Worm (Caenorhabditis elegans) whole organism, late embryonic: ENCODE measurements around the gene npp-15.

ENCODE experiments used
- K02D7.2 ChIP-seq: sonication (generic microtip); optimal IDR thresholded peaks from 2 replicates; lab custom pipeline; 2017; ENCODE audit warnings: mild to moderate bottlenecking, missing genetic modification characterization, missing compliant biosample characterization
- K09A11.1 ChIP-seq: sonication (generic microtip); optimal IDR thresholded peaks from 2 replicates; lab custom pipeline; 2017; ENCODE audit warnings: antibody characterized with exemption, mild to moderate bottlenecking, missing genetic modification characterization, missing compliant biosample characterization; ENCODE audit not compliant: insufficient read depth
- ahr-1 ChIP-seq: sonication (generic microtip); optimal IDR thresholded peaks from 2 replicates; lab custom pipeline; 2016; ENCODE audit warnings: missing genetic modification characterization, missing compliant biosample characterization
- ceh-19 ChIP-seq: fragments of 200-800 bp; sonication (Bioruptor generic); optimal IDR thresholded peaks from 2 replicates; lab custom pipeline; 2018; ENCODE audit warnings: mild to moderate bottlenecking, missing genetic modification characterization, missing compliant biosample characterization
- dve-1 ChIP-seq: sonication (generic microtip); optimal IDR thresholded peaks from 2 replicates; lab custom pipeline; 2017; ENCODE audit warnings: antibody characterized with exemption, mild to moderate bottlenecking, missing genetic modification characterization, missing compliant biosample characterization
- hlh-15 ChIP-seq: sonication (generic microtip); optimal IDR thresholded peaks from 2 replicates; lab custom pipeline; 2016; ENCODE audit warnings: missing genetic modification characterization, missing compliant biosample characterization
- nhr-11 ChIP-seq: fragments of 150-350 bp; optimal IDR thresholded peaks from 2 replicates; lab custom pipeline; 2014; ENCODE audit warnings: missing biosample characterization, missing genetic modification characterization
- pha-4 ChIP-seq: fragments of 150-350 bp; optimal IDR thresholded peaks from 2 replicates; lab custom pipeline; 2018; ENCODE audit warnings: missing biosample characterization, missing genetic modification reagents, missing genetic modification characterization
- sdc-2 ChIP-seq: sonication (generic microtip); optimal IDR thresholded peaks from 2 replicates; lab custom pipeline; 2016; ENCODE audit warnings: missing genotype, missing genetic modification characterization, missing compliant biosample characterization
- tbx-2 ChIP-seq: sonication (generic microtip); optimal IDR thresholded peaks from 2 replicates; lab custom pipeline; 2016; ENCODE audit warnings: missing genetic modification characterization, missing compliant biosample characterization

DNA sequence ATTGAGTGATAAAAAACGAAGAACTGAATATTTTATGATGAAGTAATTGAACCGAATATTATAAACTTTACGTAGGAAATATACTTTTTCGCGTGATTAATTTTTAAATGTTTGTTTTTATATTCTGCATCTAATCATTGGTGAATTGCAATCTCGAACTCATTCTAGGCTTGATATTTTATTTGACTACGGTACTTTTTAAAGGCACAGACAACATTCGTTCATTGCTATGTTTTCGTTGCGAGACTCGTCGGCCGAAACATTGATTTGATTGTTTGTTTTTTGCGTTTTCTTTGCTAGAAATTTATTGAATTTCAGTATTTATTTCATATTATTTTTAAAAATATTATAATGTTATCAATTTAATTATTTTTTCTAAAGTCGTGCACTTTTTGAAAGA lies 48.9 kb downstream of the npp-15 start, which contains the start of gene C06G4.4:
- TF ChIP-seq nhr-11 (tag; lab: Kevin White, UChicago) (no peak), pha-4 (tag; lab: Kevin White, UChicago) (no peak), K02D7.2 (no peak), ahr-1 (tag; lab: Kevin White, UChicago) (no peak), sdc-2 (no peak), tbx-2 (tag; lab: Kevin White, UChicago) (no peak), dve-1 (tag; lab: Kevin White, UChicago) (no peak), K09A11.1 (tag; lab: Kevin White, UChicago) (no peak), ceh-19 (no peak), hlh-15 (tag; lab: Kevin White, UChicago) (no peak)
